Worm (Caenorhabditis elegans): ENCODE measurements around the gene Y69A2AR.46.

ce11 chrIV:2552276-2552675 lies 9.2 kb upstream of the Y69A2AR.46 start:
- TF ChIP-seq ama-1 (optimal IDR thresholded peaks at IDR 0.05) (no peak), nhr-232 (tag; optimal IDR thresholded peaks at IDR 0.05) (no peak)
